Fruit fly (Drosophila melanogaster): Measurements from ENCODE around the gene Pdk1.
A peak's percentile ranks its signal among the peaks of the same experiment; 100 is the strongest.

Gene Pdk1

dm6 chr3L:123784-124479, 5.3 kb upstream of the Pdk1 start:
- TF ChIP-seq tai (GFP tag; optimal IDR thresholded peaks at IDR 0.05) (no peak), Hr78 (GFP tag; optimal IDR thresholded peaks at IDR 0.05) (no peak), sv (GFP tag; optimal IDR thresholded peaks at IDR 0.05) (no peak), br (GFP tag; optimal IDR thresholded peaks at IDR 0.05) (no peak), jim (GFP tag; optimal IDR thresholded peaks at IDR 0.05) (no peak)

dm6 chr3L:127450-127849, 1.8 kb upstream of the Pdk1 start:
- TF ChIP-seq Rel (GFP tag; optimal IDR thresholded peaks at IDR 0.05) (no peak), Rel (tag; optimal IDR thresholded peaks at IDR 0.05) (peak; percentile 92), brk (GFP tag; optimal IDR thresholded peaks at IDR 0.05) (no peak)

- TF ChIP-seq Rel (GFP tag; optimal IDR thresholded peaks at IDR 0.05) (no peak), Rel (tag; optimal IDR thresholded peaks at IDR 0.05) (peak; percentile 40), foxo (GFP tag; optimal IDR thresholded peaks at IDR 0.05) (peak in 1 of 2 experiments; percentile 74), Hnf4 (GFP tag; optimal IDR thresholded peaks at IDR 0.05) (no peak), tai (GFP tag; optimal IDR thresholded peaks at IDR 0.05) (no peak), dl (GFP tag; optimal IDR thresholded peaks at IDR 0.05; ENCODE audit: insufficient read depth in 1 of 2, partially characterized antibody in 2 of 2) (peak; percentile 9 to 55), h (GFP tag; optimal IDR thresholded peaks at IDR 0.05) (peak; percentile 7), lola (GFP tag; optimal IDR thresholded peaks at IDR 0.05) (no peak), CrebA (GFP tag; optimal IDR thresholded peaks at IDR 0.05; ENCODE audit: borderline replicate concordance) (peak; percentile 96), rgr (GFP tag; optimal IDR thresholded peaks at IDR 0.05) (peak; percentile 9), fru (GFP tag; optimal IDR thresholded peaks at IDR 0.05) (no peak), HLH106 (tag; optimal IDR thresholded peaks at IDR 0.05) (no peak), psq (GFP tag; optimal IDR thresholded peaks at IDR 0.05) (peak; percentile 91), Dfd (GFP tag; optimal IDR thresholded peaks at IDR 0.05) (no peak), Dif (GFP tag; optimal IDR thresholded peaks at IDR 0.05; ENCODE audit: partially characterized antibody) (peak; percentile 81), br (GFP tag; optimal IDR thresholded peaks at IDR 0.05) (peak; percentile 11), dmrt93B (GFP tag; optimal IDR thresholded peaks at IDR 0.05) (no peak), sage (GFP tag; optimal IDR thresholded peaks at IDR 0.05) (peak; percentile 53), sv (GFP tag; optimal IDR thresholded peaks at IDR 0.05) (no peak), Sp1 (GFP tag; optimal IDR thresholded peaks at IDR 0.05) (peak; percentile 16), woc (GFP tag; optimal IDR thresholded peaks at IDR 0.05) (no peak), brk (GFP tag; optimal IDR thresholded peaks at IDR 0.05) (no peak), Vsx2 (GFP tag; optimal IDR thresholded peaks at IDR 0.05; ENCODE audit: partially characterized antibody) (peak; percentile 69)
These were observed 744 bp upstream of the Pdk1 start for dm6 chr3L:128295-129117.

DNA sequence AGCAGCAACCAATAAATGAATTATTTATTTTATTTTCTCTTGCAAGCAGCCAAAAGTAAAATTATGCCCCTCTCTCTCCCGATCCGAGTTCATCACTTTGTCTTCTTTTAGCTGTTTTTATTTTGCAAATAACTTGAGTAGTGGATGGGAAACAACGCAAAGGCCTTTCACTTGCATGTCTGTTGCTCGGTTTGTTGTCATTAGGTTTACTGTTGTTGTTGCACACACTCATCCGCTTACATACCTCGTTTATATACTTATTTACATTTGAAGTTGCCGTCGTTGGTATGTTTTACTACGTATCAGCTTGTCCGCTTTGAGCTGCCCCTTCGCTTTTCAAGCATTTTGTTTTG, 1.5 kb downstream of the Pdk1 start:
- TF ChIP-seq Jra (GFP tag; optimal IDR thresholded peaks at IDR 0.05) (no peak), Hr78 (GFP tag; optimal IDR thresholded peaks at IDR 0.05) (no peak)

DNA sequence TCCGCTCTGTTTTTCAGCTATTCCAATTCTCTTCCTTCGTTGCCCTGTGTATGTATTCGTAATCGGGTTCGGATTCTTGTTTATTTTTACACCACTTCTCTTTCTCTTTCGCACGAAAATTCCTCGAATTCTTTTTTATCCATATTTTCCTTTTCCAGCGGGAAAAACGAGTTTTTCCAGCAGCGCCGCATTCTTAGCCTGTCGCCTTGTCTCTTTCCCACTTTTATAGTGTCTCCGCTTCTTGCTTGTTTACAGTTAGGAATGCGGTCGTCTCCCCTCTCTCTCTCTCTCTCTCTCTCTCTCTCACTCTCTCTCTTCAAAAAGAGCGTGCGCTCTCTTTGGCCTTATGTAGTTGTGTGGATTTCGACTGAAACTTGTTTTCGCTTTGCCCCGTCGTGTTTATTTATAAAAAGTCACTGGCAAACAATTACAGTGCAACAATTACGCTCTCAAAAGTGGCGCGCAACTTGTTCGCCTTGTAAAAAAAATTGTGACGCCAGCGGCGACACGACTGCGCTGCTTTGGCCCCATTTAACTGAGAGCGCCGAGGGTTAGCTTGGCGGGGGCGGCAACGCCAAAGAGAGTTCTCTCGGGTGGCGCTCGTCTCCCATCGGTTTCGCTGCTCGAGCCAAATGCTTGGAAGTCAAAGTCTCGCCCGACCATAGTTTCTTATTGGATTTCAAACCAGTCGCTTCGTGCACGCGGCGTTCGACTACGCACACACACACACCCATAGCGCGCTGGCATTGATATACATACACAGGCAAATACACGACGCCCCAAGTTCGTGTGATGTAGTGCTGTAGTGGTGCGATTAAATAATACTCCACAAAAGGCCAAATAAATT, 2.1 kb downstream of the Pdk1 start:
- TF ChIP-seq Vsx2 (GFP tag; optimal IDR thresholded peaks at IDR 0.05; ENCODE audit: partially characterized antibody) (peak; percentile 79), tai (GFP tag; optimal IDR thresholded peaks at IDR 0.05) (peak; percentile 30), Dif (GFP tag; optimal IDR thresholded peaks at IDR 0.05; ENCODE audit: partially characterized antibody) (peak; percentile 83), CG32264 (GFP tag; optimal IDR thresholded peaks at IDR 0.05) (no peak), Myc (optimal IDR thresholded peaks at IDR 0.05) (no peak), HLH106 (tag; optimal IDR thresholded peaks at IDR 0.05) (no peak), rgr (GFP tag; optimal IDR thresholded peaks at IDR 0.05) (peak; percentile 19), Rel (GFP tag; optimal IDR thresholded peaks at IDR 0.05) (peak; percentile 37), Rel (tag; optimal IDR thresholded peaks at IDR 0.05) (peak; percentile 49), Mio (GFP tag; optimal IDR thresholded peaks at IDR 0.05) (no peak), Jra (GFP tag; optimal IDR thresholded peaks at IDR 0.05) (no peak), woc (GFP tag; optimal IDR thresholded peaks at IDR 0.05) (no peak), pan (optimal IDR thresholded peaks at IDR 0.05) (no peak), Hr83 (GFP tag; optimal IDR thresholded peaks at IDR 0.05; ENCODE audit: poor library complexity, severe bottlenecking) (peak; percentile 60), dl (GFP tag; optimal IDR thresholded peaks at IDR 0.05; ENCODE audit: insufficient read depth in 1 of 2, partially characterized antibody in 2 of 2) (peak; percentile 57 to 78), jim (GFP tag; optimal IDR thresholded peaks at IDR 0.05) (peak; percentile 22), usp (GFP tag; optimal IDR thresholded peaks at IDR 0.05) (no peak), Abd-B (GFP tag; optimal IDR thresholded peaks at IDR 0.05) (no peak), h (GFP tag; optimal IDR thresholded peaks at IDR 0.05) (peak; percentile 65), fru (GFP tag; optimal IDR thresholded peaks at IDR 0.05) (peak; percentile 7), GATAd (GFP tag; optimal IDR thresholded peaks at IDR 0.05) (no peak), Dfd (GFP tag; optimal IDR thresholded peaks at IDR 0.05) (no peak), OdsH (GFP tag; optimal IDR thresholded peaks at IDR 0.05) (no peak), CG9705 (GFP tag; optimal IDR thresholded peaks at IDR 0.05) (no peak), psq (GFP tag; optimal IDR thresholded peaks at IDR 0.05) (peak; percentile 97), Hnf4 (GFP tag; optimal IDR thresholded peaks at IDR 0.05) (peak; percentile 88)

All from whole organism, wandering third instar larva.